Worm (Caenorhabditis elegans) whole organism, L3 larva: ENCODE results near the gene srh-136.

Experiments
- aly-2 ChIP-seq: fragments of 150-350 bp; optimal IDR thresholded peaks from 2 replicates; lab custom pipeline; 2014; ENCODE audit warnings: missing biosample characterization, missing genetic modification characterization
- ama-1 ChIP-seq: fragments of 150-350 bp; optimal IDR thresholded peaks from 2 replicates; lab custom pipeline; 2018
- elt-3 ChIP-seq, 3 experiments: fragments of 150-350 bp in 1 of 3; sonication (generic microtip) in 2 of 3; optimal IDR thresholded peaks; 2 replicates in 2 of 3; 4 replicates in 1 of 3; lab custom pipeline; 2014 to 2017; ENCODE audit warnings: missing biosample characterization in 3 of 3, missing genetic modification characterization in 3 of 3
- eor-1 ChIP-seq, 2 experiments: fragments of 150-350 bp; optimal IDR thresholded peaks; 2 replicates each; lab custom pipeline; 2014 to 2018; ENCODE audit warnings: missing biosample characterization in 2 of 2, missing genetic modification characterization in 2 of 2
- pha-4 ChIP-seq: fragments of 150-350 bp; optimal IDR thresholded peaks from 2 replicates; lab custom pipeline; 2014; ENCODE audit warnings: missing biosample characterization, missing genetic modification reagents, missing genetic modification characterization
- snpc-4 ChIP-seq: fragments of 150-350 bp; optimal IDR thresholded peaks from 2 replicates; lab custom pipeline; 2014; ENCODE audit warnings: missing biosample characterization, missing genetic modification characterization
- unc-62 ChIP-seq: fragments of 150-350 bp; sonication (generic microtip); optimal IDR thresholded peaks from 4 replicates; lab custom pipeline; 2014; ENCODE audit warnings: missing biosample characterization, missing genetic modification reagents, missing genetic modification characterization
- zag-1 ChIP-seq: fragments of 150-350 bp; optimal IDR thresholded peaks from 2 replicates; lab custom pipeline; 2014; ENCODE audit warnings: missing biosample characterization, missing genetic modification characterization

- TF ChIP-seq pha-4 (tag; lab: Kevin White, UChicago): no peak
- no peak for TF ChIP-seq zag-1 (tag; lab: Kevin White, UChicago)
- no peak for TF ChIP-seq ama-1 (lab: Kevin White, UChicago)
- TF ChIP-seq eor-1 (tag; optimal IDR thresholded peaks at IDR 0.05; lab: Kevin White, UChicago): no peak
- no peak for TF ChIP-seq elt-3 (tag; optimal IDR thresholded peaks at IDR 0.05; lab: Kevin White, UChicago)
- no peak for TF ChIP-seq unc-62 (GFP tag; lab: Kevin White, UChicago)
- TF ChIP-seq snpc-4 (tag; lab: Kevin White, UChicago): no peak
- no peak for TF ChIP-seq aly-2
Observed at ce11 chrV:16446191-16446590, 51.2 kb downstream of the srh-136 start.
